Worm (Caenorhabditis elegans) whole organism, mixed stage, embryonic: ENCODE results near the gene eral-1.

Source experiments
- M03D4.4 ChIP-seq: sonication (generic microtip); optimal IDR thresholded peaks from 2 replicates; lab custom pipeline; 2017; ENCODE audit warnings: mild to moderate bottlenecking, missing genetic modification characterization, missing compliant biosample characterization
- bed-3 ChIP-seq: fragments of 200-800 bp; sonication (Bioruptor generic); optimal IDR thresholded peaks from 3 replicates; lab custom pipeline; 2018; ENCODE audit warnings: mild to moderate bottlenecking, missing genetic modification characterization, moderate library complexity, missing compliant biosample characterization
- blmp-1 ChIP-seq: fragments of 150-350 bp; optimal IDR thresholded peaks from 2 replicates; lab custom pipeline; 2014; ENCODE audit warnings: missing biosample characterization, missing genetic modification characterization
- ceh-39 ChIP-seq: fragments of 150-350 bp; optimal IDR thresholded peaks from 2 replicates; lab custom pipeline; 2014; ENCODE audit warnings: missing biosample characterization, missing genetic modification characterization
- ceh-43 ChIP-seq: fragments of 200-800 bp; sonication (Bioruptor generic); optimal IDR thresholded peaks from 2 replicates; lab custom pipeline; 2018; ENCODE audit warnings: mild to moderate bottlenecking, missing genetic modification characterization, moderate library complexity, missing compliant biosample characterization
- ceh-83 ChIP-seq: fragments of 200-800 bp; sonication (Bioruptor generic); optimal IDR thresholded peaks from 2 replicates; lab custom pipeline; 2018; ENCODE audit warnings: mild to moderate bottlenecking, missing genetic modification characterization, missing compliant biosample characterization
- ces-1 ChIP-seq: fragments of 150-350 bp; optimal IDR thresholded peaks from 2 replicates; lab custom pipeline; 2014; ENCODE audit warnings: missing biosample characterization, missing genetic modification reagents, missing genetic modification characterization
- cnd-1 ChIP-seq: fragments of 200-800 bp; sonication (Bioruptor generic); optimal IDR thresholded peaks from 2 replicates; lab custom pipeline; 2018; ENCODE audit warnings: mild to moderate bottlenecking, missing genetic modification characterization, missing compliant biosample characterization
- drap-1 ChIP-seq: fragments of 200-800 bp; sonication (Bioruptor generic); optimal IDR thresholded peaks from 3 replicates; lab custom pipeline; 2018; ENCODE audit warnings: mild to moderate bottlenecking, missing genetic modification characterization, missing compliant biosample characterization
- elt-1 ChIP-seq: sonication (generic microtip); optimal IDR thresholded peaks from 2 replicates; lab custom pipeline; 2017; ENCODE audit warnings: missing genetic modification characterization, mild to moderate bottlenecking, missing compliant biosample characterization, antibody characterized with exemption, moderate library complexity, borderline replicate concordance; ENCODE audit not compliant: insufficient read depth
- elt-3 ChIP-seq: fragments of 150-350 bp; optimal IDR thresholded peaks from 2 replicates; lab custom pipeline; 2014; ENCODE audit warnings: missing biosample characterization, missing genetic modification characterization
- flh-1 ChIP-seq: fragments of 200-800 bp; sonication (Bioruptor generic); optimal IDR thresholded peaks from 2 replicates; lab custom pipeline; 2018; ENCODE audit warnings: mild to moderate bottlenecking, missing genetic modification characterization, moderate library complexity, missing compliant biosample characterization
- ham-2 ChIP-seq: fragments of 200-800 bp; sonication (Bioruptor generic); optimal IDR thresholded peaks from 2 replicates; lab custom pipeline; 2018; ENCODE audit warnings: mild to moderate bottlenecking, missing genetic modification characterization, missing compliant biosample characterization
- hlh-1 ChIP-seq: fragments of 150-350 bp; optimal IDR thresholded peaks from 2 replicates; lab custom pipeline; 2014; ENCODE audit warnings: missing biosample characterization, missing genetic modification reagents, missing genetic modification characterization
- lin-13 ChIP-seq: fragments of 150-350 bp; optimal IDR thresholded peaks from 2 replicates; lab custom pipeline; 2014; ENCODE audit warnings: missing biosample characterization, missing genetic modification characterization
- lin-32 ChIP-seq: fragments of 200-800 bp; sonication (Bioruptor generic); optimal IDR thresholded peaks from 2 replicates; lab custom pipeline; 2018; ENCODE audit warnings: mild to moderate bottlenecking, missing genetic modification characterization, missing compliant biosample characterization
- lsy-2 ChIP-seq: fragments of 150-350 bp; optimal IDR thresholded peaks from 2 replicates; lab custom pipeline; 2014; ENCODE audit warnings: missing biosample characterization, missing genetic modification characterization
- mab-5 ChIP-seq: fragments of 150-350 bp; optimal IDR thresholded peaks from 2 replicates; lab custom pipeline; 2014; ENCODE audit warnings: missing biosample characterization, missing genetic modification characterization
- mep-1 ChIP-seq: fragments of 150-350 bp; optimal IDR thresholded peaks from 2 replicates; lab custom pipeline; 2017; ENCODE audit warnings: missing biosample characterization, missing genetic modification reagents, missing genetic modification characterization, inconsistent platforms
- mls-2 ChIP-seq: sonication (generic microtip); optimal IDR thresholded peaks from 2 replicates; lab custom pipeline; 2016; ENCODE audit warnings: mild to moderate bottlenecking, missing genetic modification characterization, moderate library complexity, missing compliant biosample characterization
- nhr-12 ChIP-seq: fragments of 150-350 bp; optimal IDR thresholded peaks from 2 replicates; lab custom pipeline; 2014; ENCODE audit warnings: missing biosample characterization, missing genetic modification characterization
- nhr-2 ChIP-seq: fragments of 150-350 bp; optimal IDR thresholded peaks from 2 replicates; lab custom pipeline; 2014; ENCODE audit warnings: missing biosample characterization, missing genetic modification characterization
- nhr-237 ChIP-seq: fragments of 150-350 bp; optimal IDR thresholded peaks from 2 replicates; lab custom pipeline; 2014; ENCODE audit warnings: missing biosample characterization, missing genetic modification characterization
- nhr-28 ChIP-seq: fragments of 150-350 bp; optimal IDR thresholded peaks from 2 replicates; lab custom pipeline; 2014; ENCODE audit warnings: missing biosample characterization, missing genetic modification characterization
- nhr-76 ChIP-seq: sonication (generic microtip); optimal IDR thresholded peaks from 2 replicates; lab custom pipeline; 2017; ENCODE audit warnings: missing biosample characterization, missing genetic modification characterization
- pha-4 ChIP-seq: fragments of 150-350 bp; optimal IDR thresholded peaks from 2 replicates; lab custom pipeline; 2018; ENCODE audit warnings: missing biosample characterization, missing genetic modification reagents, missing genetic modification characterization
- sem-2 ChIP-seq: fragments of 200-800 bp; sonication (Bioruptor generic); optimal IDR thresholded peaks from 2 replicates; lab custom pipeline; 2018; ENCODE audit warnings: mild to moderate bottlenecking, missing genetic modification characterization, missing compliant biosample characterization
- tbx-8 ChIP-seq: fragments of 200-800 bp; sonication (Bioruptor generic); optimal IDR thresholded peaks from 2 replicates; lab custom pipeline; 2018; ENCODE audit warnings: mild to moderate bottlenecking, missing genetic modification characterization, moderate library complexity, missing compliant biosample characterization
- unc-39 ChIP-seq: fragments of 150-350 bp; optimal IDR thresholded peaks from 2 replicates; lab custom pipeline; 2014; ENCODE audit warnings: missing biosample characterization, missing genetic modification characterization
- zip-8 ChIP-seq: fragments of 150-350 bp; optimal IDR thresholded peaks from 2 replicates; lab custom pipeline; 2014; ENCODE audit warnings: missing biosample characterization, missing genetic modification characterization
- ztf-11 ChIP-seq: fragments of 150-350 bp; optimal IDR thresholded peaks from 2 replicates; lab custom pipeline; 2014; ENCODE audit warnings: missing biosample characterization, missing genetic modification characterization

eral-1 gene

DNA sequence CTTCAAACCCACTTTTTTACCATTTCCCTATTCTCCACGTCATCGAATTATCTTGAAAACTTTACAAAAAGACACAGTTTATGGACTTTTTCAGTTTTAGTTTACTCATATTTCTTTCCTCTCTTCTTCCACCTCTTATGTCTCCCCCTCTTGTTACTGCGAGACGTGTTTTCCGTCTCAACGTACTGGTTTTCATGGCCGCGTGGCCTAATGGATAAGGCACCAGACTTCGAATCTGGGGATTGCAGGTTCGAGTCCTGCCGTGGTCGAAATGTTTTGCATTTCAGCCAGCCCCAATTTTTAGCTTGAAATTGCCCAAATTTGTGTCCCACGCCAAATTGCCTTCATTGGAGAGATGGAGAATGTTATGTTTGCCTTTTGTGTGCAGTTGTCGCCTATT, 23.5 kb downstream of the eral-1 start (continued):
- TF ChIP-seq lin-13 (tag; lab: Kevin White, UChicago): no peak
- TF ChIP-seq ceh-39 (tag; lab: Kevin White, UChicago): no peak
- peak; percentile 23 for TF ChIP-seq hlh-1 (tag; lab: Kevin White, UChicago)
- TF ChIP-seq ceh-83 (GFP tag; lab: Kevin White, UChicago): peak; percentile 91
- peak; percentile 79 for TF ChIP-seq flh-1 (GFP tag; lab: Kevin White, UChicago)

DNA sequence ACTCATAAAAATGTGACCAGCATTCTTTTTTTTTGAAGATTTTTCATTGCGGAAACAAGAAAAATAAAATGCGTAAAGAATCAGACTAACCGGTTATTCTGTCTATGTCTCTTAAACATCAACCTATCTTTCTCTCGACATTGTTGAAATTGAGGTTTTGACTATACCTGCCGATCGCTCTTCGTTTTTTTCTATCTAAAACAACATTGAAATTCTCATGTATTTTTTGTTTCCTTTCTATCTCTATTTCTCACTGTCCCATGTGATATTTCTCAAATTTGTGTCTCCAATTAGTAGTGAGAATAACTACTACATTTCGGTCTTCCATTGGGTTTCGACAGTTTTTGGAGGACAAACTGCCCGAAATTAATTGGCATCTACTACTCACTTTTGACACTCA, 28.7 kb downstream of the eral-1 start:
- TF ChIP-seq M03D4.4 (tag; lab: Kevin White, UChicago): no peak
- no peak for TF ChIP-seq mep-1 (tag; lab: Kevin White, UChicago)
- TF ChIP-seq bed-3 (GFP tag; lab: Kevin White, UChicago): no peak
- TF ChIP-seq sem-2 (GFP tag; lab: Kevin White, UChicago): no peak
- TF ChIP-seq zip-8 (tag; lab: Kevin White, UChicago): no peak
- no peak for TF ChIP-seq lin-13 (tag; lab: Kevin White, UChicago)
- TF ChIP-seq ceh-43 (GFP tag; lab: Kevin White, UChicago): no peak
- no peak for TF ChIP-seq ceh-39 (tag; lab: Kevin White, UChicago)
- no peak for TF ChIP-seq cnd-1 (tag; lab: Kevin White, UChicago)
- no peak for TF ChIP-seq hlh-1 (tag; lab: Kevin White, UChicago)
- TF ChIP-seq nhr-237 (tag; lab: Kevin White, UChicago): no peak
- TF ChIP-seq nhr-2: no peak
- no peak for TF ChIP-seq ztf-11 (tag; lab: Kevin White, UChicago)
- TF ChIP-seq nhr-12 (tag; lab: Kevin White, UChicago): no peak

- no peak for TF ChIP-seq drap-1 (GFP tag; lab: Kevin White, UChicago)
- no peak for TF ChIP-seq lsy-2
- TF ChIP-seq nhr-76 (tag; lab: Kevin White, UChicago): no peak
- no peak for TF ChIP-seq cnd-1 (tag; lab: Kevin White, UChicago)
- no peak for TF ChIP-seq nhr-237 (tag; lab: Kevin White, UChicago)
- TF ChIP-seq blmp-1 (tag; lab: Kevin White, UChicago): no peak
- TF ChIP-seq ceh-43 (GFP tag; lab: Kevin White, UChicago): no peak
- TF ChIP-seq elt-1: no peak
- no peak for TF ChIP-seq unc-39 (tag; lab: Kevin White, UChicago)
- no peak for TF ChIP-seq lin-13 (tag; lab: Kevin White, UChicago)
- no peak for TF ChIP-seq lin-32 (GFP tag; lab: Kevin White, UChicago)
- no peak for TF ChIP-seq tbx-8
Observed at ce11 chrII:9559929-9560328, 29.6 kb downstream of the eral-1 start, which contains the start of gene F35H8.4. Gene F35H8.4, minus strand, starts transcription at chrII:9560029.

DNA sequence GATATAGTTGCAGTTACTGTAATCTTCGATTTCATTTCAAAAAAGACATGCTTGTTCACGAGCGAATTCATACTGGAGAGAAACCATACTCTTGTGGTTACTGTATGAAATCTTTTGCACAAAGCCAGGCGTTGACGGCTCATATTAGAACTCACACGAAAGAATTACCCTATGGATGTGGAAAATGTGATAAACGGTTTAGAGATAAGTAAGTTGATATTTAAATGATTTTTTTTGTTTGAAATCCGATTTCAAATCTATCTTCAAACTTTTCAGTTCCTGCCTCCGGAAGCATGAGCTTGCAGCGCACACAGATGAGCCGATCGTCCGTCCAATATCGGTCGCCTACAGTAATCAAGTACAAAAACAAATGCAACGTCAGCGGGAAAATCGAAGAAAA, 30.7 kb downstream of the eral-1 start:
- TF ChIP-seq zip-8 (tag; lab: Kevin White, UChicago) (no peak), elt-3 (tag; lab: Kevin White, UChicago) (no peak), nhr-2 (no peak), mab-5 (no peak), ceh-43 (GFP tag; lab: Kevin White, UChicago) (no peak)

DNA sequence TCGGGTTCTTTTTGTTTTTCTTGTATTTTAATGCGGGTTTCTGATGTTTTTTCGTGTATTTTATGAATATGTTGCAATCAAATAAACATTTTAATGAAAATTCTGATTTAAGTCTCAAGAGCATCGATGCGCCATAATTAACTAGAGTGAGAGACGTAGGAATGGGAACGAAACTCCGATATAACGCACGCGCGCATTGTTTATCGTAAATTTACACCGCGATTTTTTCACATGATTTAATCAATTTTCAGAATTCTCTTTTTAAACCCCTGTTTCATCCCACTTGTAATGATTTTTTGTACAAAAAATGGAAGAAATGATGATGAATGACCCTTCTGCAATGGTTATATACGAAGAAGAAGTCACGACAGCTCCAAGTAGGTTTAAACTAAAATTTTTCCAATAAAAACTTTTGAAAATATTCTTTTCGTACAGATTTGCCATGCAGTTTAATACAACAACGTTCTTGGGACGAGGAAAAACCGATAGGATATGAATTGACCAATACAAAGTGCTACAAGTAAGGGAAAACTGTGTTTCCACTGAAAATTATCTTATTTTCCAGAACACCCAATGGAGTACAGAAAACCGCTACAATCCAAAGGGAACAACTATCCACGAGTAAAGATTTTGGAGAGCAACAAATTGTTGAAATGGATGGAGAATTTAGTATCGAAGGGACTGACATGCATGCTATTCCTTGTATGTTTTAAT, 32.0 kb downstream of the eral-1 start, which contains the start of gene zfp-2:
TSS of gene zfp-2 (plus strand) at position 214 of the 714 bp plus-strand sequence.
- TF ChIP-seq lsy-2: peak; percentile 8
- TF ChIP-seq bed-3 (GFP tag; lab: Kevin White, UChicago): no peak
- peak; percentile 82 for TF ChIP-seq ces-1 (GFP tag; lab: Kevin White, UChicago)

- TF ChIP-seq mls-2 (tag; lab: Kevin White, UChicago) (no peak), ceh-43 (GFP tag; lab: Kevin White, UChicago) (no peak), lsy-2 (no peak), hlh-1 (tag; lab: Kevin White, UChicago) (no peak), ham-2 (GFP tag; lab: Kevin White, UChicago) (no peak), zip-8 (tag; lab: Kevin White, UChicago) (no peak), blmp-1 (tag; lab: Kevin White, UChicago) (no peak), pha-4 (tag; lab: Kevin White, UChicago) (no peak), bed-3 (GFP tag; lab: Kevin White, UChicago) (no peak), nhr-28 (tag; lab: Kevin White, UChicago) (no peak), drap-1 (GFP tag; lab: Kevin White, UChicago) (no peak), sem-2 (GFP tag; lab: Kevin White, UChicago) (no peak), ces-1 (GFP tag; lab: Kevin White, UChicago) (no peak), mab-5 (no peak), flh-1 (GFP tag; lab: Kevin White, UChicago) (no peak), M03D4.4 (tag; lab: Kevin White, UChicago) (no peak)
Observed at ce11 chrII:9556582-9556981, 33.0 kb downstream of the eral-1 start.
